Worm (Caenorhabditis elegans) whole organism, L1 larva: Measurements from ENCODE around the gene unc-79.

ENCODE experiments used
- alr-1 ChIP-seq: fragments of 200-800 bp; sonication (Bioruptor generic); optimal IDR thresholded peaks from 2 replicates; lab custom pipeline; 2018; ENCODE audit warnings: borderline replicate concordance, mild to moderate bottlenecking, missing genetic modification characterization, missing compliant biosample characterization
- aly-2 ChIP-seq: fragments of 150-350 bp; optimal IDR thresholded peaks from 2 replicates; lab custom pipeline; 2014; ENCODE audit warnings: missing biosample characterization, missing genetic modification characterization
- fkh-10 ChIP-seq: sonication (generic microtip); optimal IDR thresholded peaks from 2 replicates; lab custom pipeline; 2017; ENCODE audit warnings: missing biosample characterization, missing genetic modification reagents, missing genetic modification characterization
- lin-15B ChIP-seq: fragments of 150-350 bp; sonication (generic microtip); optimal IDR thresholded peaks from 3 replicates; lab custom pipeline; 2014; ENCODE audit warnings: missing biosample characterization, missing genetic modification characterization
- lsy-2 ChIP-seq, 2 experiments: fragments of 150-350 bp; optimal IDR thresholded peaks; 2 replicates each; lab custom pipeline; 2014; ENCODE audit warnings: missing biosample characterization in 2 of 2, missing genetic modification characterization in 2 of 2
- nhr-12 ChIP-seq: sonication (generic microtip); optimal IDR thresholded peaks from 2 replicates; lab custom pipeline; 2017; ENCODE audit warnings: missing biosample characterization, missing genetic modification characterization
- nhr-28 ChIP-seq: fragments of 150-350 bp; optimal IDR thresholded peaks from 2 replicates; lab custom pipeline; 2014; ENCODE audit warnings: missing biosample characterization, missing genetic modification characterization
- nhr-76 ChIP-seq: sonication (generic microtip); optimal IDR thresholded peaks from 2 replicates; lab custom pipeline; 2017; ENCODE audit warnings: missing biosample characterization, missing genetic modification characterization
- nhr-77 ChIP-seq: fragments of 150-350 bp; optimal IDR thresholded peaks from 2 replicates; lab custom pipeline; 2014; ENCODE audit warnings: missing biosample characterization, missing genetic modification characterization
- snpc-4 ChIP-seq: fragments of 150-350 bp; optimal IDR thresholded peaks from 2 replicates; lab custom pipeline; 2014; ENCODE audit warnings: missing biosample characterization, missing genetic modification characterization
- unc-86 ChIP-seq: sonication (generic microtip); optimal IDR thresholded peaks from 2 replicates; lab custom pipeline; 2016; ENCODE audit warnings: missing genetic modification characterization, missing compliant biosample characterization

DNA sequence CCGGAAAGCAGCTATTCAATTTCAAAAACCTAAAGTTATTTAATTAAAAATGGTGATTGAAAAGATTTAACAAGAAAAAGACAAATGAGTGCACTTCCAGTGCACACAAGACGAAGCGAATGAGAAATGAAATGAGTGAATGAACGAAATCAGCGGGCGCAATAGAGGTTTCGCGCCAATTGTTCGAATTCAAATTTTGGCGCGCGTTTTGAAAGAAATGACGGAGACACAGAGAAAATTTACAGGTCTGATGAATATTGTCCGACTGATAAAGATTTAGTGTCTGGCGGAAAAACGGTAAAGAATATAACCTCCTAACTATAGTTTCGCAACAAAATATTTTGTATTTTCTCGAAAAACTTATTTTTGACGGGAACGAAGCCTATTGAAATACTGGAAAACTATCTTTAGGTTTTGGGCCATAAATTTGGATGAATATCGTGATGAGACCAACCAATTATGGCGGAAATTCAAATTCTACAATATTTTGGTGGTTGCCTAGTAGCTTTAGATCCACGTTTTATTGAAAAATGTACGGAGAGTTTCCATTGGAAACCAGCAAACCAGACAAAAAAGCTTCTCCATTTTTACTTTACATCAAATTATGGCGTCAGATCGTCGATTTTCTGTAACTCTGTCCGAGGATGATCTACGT lies 29.1 kb downstream of the unc-79 start, which contains the start of gene C03C10.7:
- no peak for TF ChIP-seq lsy-2 (tag; optimal IDR thresholded peaks at IDR 0.05; lab: Kevin White, UChicago)
- no peak for TF ChIP-seq nhr-28
- no peak for TF ChIP-seq nhr-12 (tag; lab: Kevin White, UChicago)
- TF ChIP-seq lin-15B, result no peak
- no peak for TF ChIP-seq nhr-76 (tag; lab: Kevin White, UChicago)
- no peak for TF ChIP-seq alr-1 (tag; lab: Kevin White, UChicago)
- TF ChIP-seq nhr-77 (tag; lab: Kevin White, UChicago), result no peak
- TF ChIP-seq unc-86 (tag; lab: Kevin White, UChicago), result no peak
- no peak for TF ChIP-seq snpc-4
- TF ChIP-seq aly-2 (tag; lab: Kevin White, UChicago), result no peak
- TF ChIP-seq fkh-10 (GFP tag; lab: Kevin White, UChicago), result no peak
